Fruit fly (Drosophila melanogaster) whole organism, prepupa: ENCODE measurements around the gene CG4455.

Experiments used
- CG11902 ChIP-seq: fragments of 200-800 bp; sonication (Bioruptor generic); optimal IDR thresholded peaks from 3 replicates; lab custom pipeline; 2016; ENCODE audit warnings: missing biosample characterization, missing genetic modification characterization
- CG15336 ChIP-seq: fragments of 200-800 bp; sonication (Bioruptor generic); IDR thresholded peaks from 2 replicates; pipeline ENCODE4 v1.3.6; 2022; ENCODE audit warnings: missing biosample characterization, missing genetic modification characterization
- CG3919 ChIP-seq: fragments of 200-800 bp; sonication (Bioruptor generic); optimal IDR thresholded peaks from 3 replicates; lab custom pipeline; 2016; ENCODE audit warnings: missing biosample characterization, missing genetic modification characterization
- CG8319 ChIP-seq: fragments of 200-800 bp; sonication (Bioruptor generic); optimal IDR thresholded peaks from 3 replicates; lab custom pipeline; 2016; ENCODE audit warnings: missing biosample characterization, missing genetic modification characterization
- CG9139 ChIP-seq: fragments of 200-800 bp; sonication (Bioruptor generic); optimal IDR thresholded peaks from 3 replicates; lab custom pipeline; 2017; ENCODE audit warnings: missing biosample characterization, mild to moderate bottlenecking, missing genetic modification characterization
- OdsH ChIP-seq: fragments of 200-800 bp; sonication (Bioruptor generic); optimal IDR thresholded peaks from 3 replicates; lab custom pipeline; 2016; ENCODE audit warnings: missing biosample characterization, missing genetic modification characterization
- dac ChIP-seq: fragments of 200-800 bp; sonication (Bioruptor generic); optimal IDR thresholded peaks from 2 replicates; lab custom pipeline; 2017; ENCODE audit warnings: missing biosample characterization, mild to moderate bottlenecking, missing genetic modification characterization
- eg ChIP-seq: fragments of 200-800 bp; sonication (Bioruptor generic); IDR thresholded peaks from 3 replicates; pipeline ENCODE4 v1.3.6; 2022; ENCODE audit warnings: missing biosample characterization, missing genetic modification characterization
- fkh ChIP-seq: fragments of 200-800 bp; sonication (Bioruptor generic); optimal IDR thresholded peaks from 3 replicates; lab custom pipeline; 2017; ENCODE audit warnings: missing biosample characterization, mild to moderate bottlenecking, missing genetic modification characterization, moderate library complexity
- pdm3 ChIP-seq: fragments of 200-800 bp; sonication (Bioruptor generic); optimal IDR thresholded peaks from 3 replicates; lab custom pipeline; 2016; ENCODE audit warnings: missing biosample characterization, missing genetic modification characterization

DNA sequence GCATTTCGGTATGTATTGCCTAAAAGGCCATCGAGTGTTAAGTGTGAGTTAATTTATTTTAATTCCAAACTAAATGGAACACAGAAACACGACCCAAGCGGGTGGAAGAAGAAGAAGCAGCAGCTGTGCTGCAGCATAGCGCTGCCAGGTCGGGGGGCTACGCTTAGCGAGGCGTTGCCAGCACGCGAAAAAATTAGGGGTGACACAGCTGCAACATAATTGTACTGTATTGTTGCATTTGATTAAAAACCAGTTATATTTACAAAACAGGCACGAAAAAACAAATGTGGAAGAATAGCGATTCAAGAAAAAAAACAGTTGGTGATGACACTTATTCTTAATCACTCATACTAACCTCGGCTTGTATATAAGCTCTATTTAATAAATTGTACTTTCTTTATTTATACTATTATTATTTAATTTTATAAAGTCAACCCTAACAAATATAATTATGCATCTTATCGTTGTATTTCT lies 2.5 kb upstream of the CG4455 start:
- TF ChIP-seq OdsH = peak; percentile 76
- TF ChIP-seq CG9139 (GFP tag; lab: Kevin White, UChicago) = peak; percentile 6
- no peak for TF ChIP-seq CG3919 (GFP tag; lab: Kevin White, UChicago)
- no peak for TF ChIP-seq fkh
- peak; percentile 64 for TF ChIP-seq CG11902 (GFP tag; lab: Kevin White, UChicago)
- TF ChIP-seq dac = no peak
- peak; percentile 50 for TF ChIP-seq CG15336 (GFP tag; lab: Robert Waterston, UW)
- no peak for TF ChIP-seq pdm3 (GFP tag; lab: Kevin White, UChicago)
- TF ChIP-seq eg (GFP tag; lab: Robert Waterston, UW) = peak; percentile 81
- TF ChIP-seq CG8319 = peak; percentile 51
